Fruit fly (Drosophila melanogaster) whole organism, embryonic: Measurements from ENCODE around the gene THG.

Experiments
- Atf-2 ChIP-seq: fragments of 200-800 bp; sonication (Bioruptor generic); optimal IDR thresholded peaks from 2 replicates; lab custom pipeline; 2016; ENCODE audit warnings: missing biosample characterization, missing genetic modification characterization
- B-H1 ChIP-seq: fragments of 200-800 bp; sonication (Bioruptor generic); IDR thresholded peaks from 3 replicates; pipeline ENCODE4 v1.3.6; 2022; ENCODE audit warnings: missing biosample characterization, missing genetic modification characterization
- CG10267 ChIP-seq: fragments of 200-800 bp; sonication (Bioruptor generic); optimal IDR thresholded peaks from 2 replicates; lab custom pipeline; 2018; ENCODE audit warnings: missing biosample characterization, mild to moderate bottlenecking, missing genetic modification characterization, moderate library complexity
- CG10321 ChIP-seq: fragments of 200-800 bp; sonication (Bioruptor generic); IDR thresholded peaks from 2 replicates; pipeline ENCODE4 v1.3.6; 2022; ENCODE audit warnings: missing biosample characterization, missing genetic modification characterization
- CG10654 ChIP-seq: fragments of 200-800 bp; sonication (Bioruptor generic); optimal IDR thresholded peaks from 2 replicates; lab custom pipeline; 2016; ENCODE audit warnings: missing biosample characterization, missing genetic modification characterization
- CG11085 ChIP-seq: fragments of 200-800 bp; sonication (Bioruptor generic); IDR thresholded peaks from 2 replicates; pipeline ENCODE4 v1.3.6; 2022; ENCODE audit warnings: missing biosample characterization, missing genetic modification characterization
- CG11456 ChIP-seq: fragments of 200-800 bp; sonication (Bioruptor generic); IDR thresholded peaks from 3 replicates; pipeline ENCODE4 v1.3.6; 2022; ENCODE audit warnings: missing biosample characterization, missing genetic modification characterization
- CG11723 ChIP-seq: fragments of 200-800 bp; sonication (Bioruptor generic); optimal IDR thresholded peaks from 2 replicates; lab custom pipeline; 2017; ENCODE audit warnings: missing biosample characterization, mild to moderate bottlenecking, missing genetic modification characterization
- CG12071 ChIP-seq: fragments of 200-800 bp; sonication (Bioruptor generic); optimal IDR thresholded peaks from 3 replicates; lab custom pipeline; 2018; ENCODE audit warnings: missing biosample characterization, mild to moderate bottlenecking, missing genetic modification characterization
- CG12104 ChIP-seq: fragments of 200-800 bp; sonication (Bioruptor generic); optimal IDR thresholded peaks from 3 replicates; lab custom pipeline; 2016; ENCODE audit warnings: missing biosample characterization, missing genetic modification characterization
- CG12942 ChIP-seq: fragments of 200-800 bp; sonication (Bioruptor generic); optimal IDR thresholded peaks from 3 replicates; lab custom pipeline; 2016; ENCODE audit warnings: missing biosample characterization, missing genetic modification characterization
- CG14014 ChIP-seq: fragments of 200-800 bp; sonication (Bioruptor generic); IDR thresholded peaks from 2 replicates; pipeline ENCODE4 v1.3.6; 2022; ENCODE audit warnings: missing biosample characterization, missing genetic modification characterization
- CG15269 ChIP-seq: fragments of 200-800 bp; sonication (Bioruptor generic); optimal IDR thresholded peaks from 2 replicates; lab custom pipeline; 2018; ENCODE audit warnings: missing biosample characterization, mild to moderate bottlenecking, missing genetic modification characterization, moderate library complexity
- CG16779 ChIP-seq: fragments of 200-800 bp; sonication (Bioruptor generic); IDR thresholded peaks from 2 replicates; pipeline ENCODE4 v1.3.6; 2022; ENCODE audit warnings: missing biosample characterization, missing genetic modification characterization
- CG16813 ChIP-seq: fragments of 200-800 bp; sonication (Bioruptor generic); IDR thresholded peaks from 3 replicates; pipeline ENCODE4 v1.3.6; 2022; ENCODE audit warnings: missing biosample characterization, missing genetic modification characterization; ENCODE audit not compliant: partially characterized antibody
- CG16863 ChIP-seq: fragments of 200-800 bp; sonication (Bioruptor generic); optimal IDR thresholded peaks from 3 replicates; lab custom pipeline; 2016; ENCODE audit warnings: missing biosample characterization, missing genetic modification characterization
- CG17912 ChIP-seq: fragments of 200-800 bp; sonication (Bioruptor generic); optimal IDR thresholded peaks from 2 replicates; lab custom pipeline; 2018; ENCODE audit warnings: missing biosample characterization, mild to moderate bottlenecking, missing genetic modification characterization
- CG18619 ChIP-seq: fragments of 200-800 bp; sonication (Bioruptor generic); optimal IDR thresholded peaks from 3 replicates; lab custom pipeline; 2017; ENCODE audit warnings: missing biosample characterization, mild to moderate bottlenecking, missing genetic modification characterization
- CG2129 ChIP-seq: fragments of 200-800 bp; sonication (Bioruptor generic); IDR thresholded peaks from 2 replicates; pipeline ENCODE4 v1.3.6; 2022; ENCODE audit warnings: missing biosample characterization, missing genetic modification characterization; ENCODE audit not compliant: partially characterized antibody
- CG3065 ChIP-seq: fragments of 200-800 bp; sonication (Bioruptor generic); optimal IDR thresholded peaks from 2 replicates; lab custom pipeline; 2016; ENCODE audit warnings: missing biosample characterization, missing genetic modification characterization
- CG3281 ChIP-seq: fragments of 200-800 bp; sonication (Bioruptor generic); optimal IDR thresholded peaks from 3 replicates; lab custom pipeline; 2017; ENCODE audit warnings: missing biosample characterization, mild to moderate bottlenecking, missing genetic modification characterization
- CG3838 ChIP-seq: fragments of 200-800 bp; sonication (Bioruptor generic); optimal IDR thresholded peaks from 3 replicates; lab custom pipeline; 2016; ENCODE audit warnings: missing biosample characterization, missing genetic modification characterization
- CG7372 ChIP-seq: fragments of 200-800 bp; sonication (Bioruptor generic); IDR thresholded peaks from 2 replicates; pipeline ENCODE4 v1.3.6; 2022; ENCODE audit warnings: missing biosample characterization, missing genetic modification characterization
- CG7839 ChIP-seq: fragments of 200-800 bp; sonication (Bioruptor generic); optimal IDR thresholded peaks from 3 replicates; lab custom pipeline; 2018; ENCODE audit warnings: missing biosample characterization, mild to moderate bottlenecking, missing genetic modification characterization, moderate library complexity
- CG9215 ChIP-seq: fragments of 200-800 bp; sonication (Bioruptor generic); IDR thresholded peaks from 2 replicates; pipeline ENCODE4 v1.3.6; 2022; ENCODE audit warnings: missing biosample characterization, missing genetic modification characterization
- CTCF ChIP-seq: fragments of 200-800 bp; sonication (Bioruptor generic); optimal IDR thresholded peaks from 2 replicates; lab custom pipeline; 2017; ENCODE audit warnings: missing biosample characterization, mild to moderate bottlenecking, missing genetic modification characterization, moderate library complexity
- Chrac-16 ChIP-seq: fragments of 200-800 bp; sonication (Bioruptor generic); optimal IDR thresholded peaks from 3 replicates; lab custom pipeline; 2016; ENCODE audit warnings: missing biosample characterization, missing genetic modification characterization
- Dip2 ChIP-seq: fragments of 200-800 bp; sonication (Bioruptor generic); IDR thresholded peaks from 2 replicates; pipeline ENCODE4 v1.3.6; 2022; ENCODE audit warnings: missing biosample characterization, missing genetic modification characterization
- Drgx ChIP-seq: fragments of 200-800 bp; sonication (Bioruptor generic); IDR thresholded peaks from 2 replicates; pipeline ENCODE4 v1.3.6; 2022; ENCODE audit warnings: missing biosample characterization, missing genetic modification characterization
- HmgD ChIP-seq: fragments of 200-800 bp; sonication (Bioruptor generic); optimal IDR thresholded peaks from 3 replicates; lab custom pipeline; 2016; ENCODE audit warnings: missing biosample characterization, missing genetic modification characterization
- MTF-1 ChIP-seq: fragments of 200-800 bp; sonication (Bioruptor generic); optimal IDR thresholded peaks from 2 replicates; lab custom pipeline; 2018; ENCODE audit warnings: missing biosample characterization, mild to moderate bottlenecking, missing genetic modification characterization, borderline replicate concordance
- Sry-δ ChIP-seq: fragments of 200-800 bp; sonication (Bioruptor generic); optimal IDR thresholded peaks from 2 replicates; lab custom pipeline; 2016; ENCODE audit warnings: missing biosample characterization, missing genetic modification characterization
- Tbp ChIP-seq: fragments of >200 bp; optimal IDR thresholded peaks from 2 replicates; lab custom pipeline; 2018; ENCODE audit warnings: missing biosample characterization, missing genetic modification characterization
- Usf ChIP-seq: fragments of 200-800 bp; sonication (Bioruptor generic); optimal IDR thresholded peaks from 2 replicates; lab custom pipeline; 2017; ENCODE audit warnings: missing genotype, missing biosample characterization, missing genetic modification characterization
- ato ChIP-seq: fragments of 200-800 bp; sonication (Bioruptor generic); IDR thresholded peaks from 2 replicates; pipeline ENCODE4 v1.3.6; 2022; ENCODE audit warnings: missing biosample characterization, missing genetic modification characterization; ENCODE audit not compliant: partially characterized antibody
- az2 ChIP-seq: fragments of 200-800 bp; sonication (Bioruptor generic); optimal IDR thresholded peaks from 3 replicates; lab custom pipeline; 2016; ENCODE audit warnings: missing biosample characterization, missing genetic modification characterization
- bigmax ChIP-seq: fragments of 200-800 bp; sonication (Bioruptor generic); optimal IDR thresholded peaks from 2 replicates; lab custom pipeline; 2018; ENCODE audit warnings: missing biosample characterization, mild to moderate bottlenecking, missing genetic modification characterization
- ci ChIP-seq: fragments of 200-800 bp; sonication (Bioruptor generic); IDR thresholded peaks from 3 replicates; pipeline ENCODE4 v1.3.6; 2022; ENCODE audit warnings: missing biosample characterization, missing genetic modification characterization
- da ChIP-seq: fragments of 200-800 bp; sonication (Bioruptor generic); optimal IDR thresholded peaks from 2 replicates; lab custom pipeline; 2016; ENCODE audit warnings: missing biosample characterization, missing genetic modification characterization
- emc ChIP-seq: fragments of 200-800 bp; sonication (Bioruptor generic); optimal IDR thresholded peaks from 2 replicates; lab custom pipeline; 2016; ENCODE audit warnings: missing biosample characterization, missing genetic modification characterization
- fd64A ChIP-seq: fragments of 200-800 bp; sonication (Bioruptor generic); optimal IDR thresholded peaks from 3 replicates; lab custom pipeline; 2018; ENCODE audit warnings: missing biosample characterization, mild to moderate bottlenecking, missing genetic modification characterization
- her ChIP-seq: fragments of 200-800 bp; sonication (Bioruptor generic); optimal IDR thresholded peaks from 2 replicates; lab custom pipeline; 2016; ENCODE audit warnings: missing biosample characterization, missing genetic modification characterization
- hkb ChIP-seq, 2 experiments: fragments of 200-800 bp in 1 of 2; fragments of >200 bp in 1 of 2; sonication (Bioruptor generic) in 1 of 2; IDR thresholded peaks in 1 of 2; optimal IDR thresholded peaks in 1 of 2; 2 replicates each; pipeline versions ENCODE4 v1.3.6 to Lab custom; 2017 to 2022; ENCODE audit warnings: missing biosample characterization in 1 of 2, missing genetic modification characterization in 1 of 2
- jing ChIP-seq: fragments of 200-800 bp; sonication (Bioruptor generic); optimal IDR thresholded peaks from 2 replicates; lab custom pipeline; 2018; ENCODE audit warnings: missing biosample characterization, mild to moderate bottlenecking, missing genetic modification characterization
- lola ChIP-seq, 3 experiments: fragments of >200 bp in 2 of 3; fragments of 200-800 bp in 1 of 3; sonication (Bioruptor generic) in 1 of 3; optimal IDR thresholded peaks; 2 replicates each; lab custom pipeline; 2017 to 2019; ENCODE audit warnings: missing biosample characterization in 3 of 3, missing genetic modification characterization in 3 of 3, mild to moderate bottlenecking in 1 of 3, moderate library complexity in 1 of 3
- psq ChIP-seq: fragments of 200-800 bp; sonication (Bioruptor generic); optimal IDR thresholded peaks from 2 replicates; lab custom pipeline; 2017; ENCODE audit warnings: missing biosample characterization, missing genetic modification characterization
- row ChIP-seq: fragments of 200-800 bp; sonication (Bioruptor generic); IDR thresholded peaks from 3 replicates; pipeline ENCODE4 v1.3.6; 2022; ENCODE audit warnings: missing biosample characterization, missing genetic modification characterization
- so ChIP-seq: fragments of 200-800 bp; sonication (Bioruptor generic); IDR thresholded peaks from 3 replicates; pipeline ENCODE4 v1.3.6; 2022; ENCODE audit warnings: missing biosample characterization, missing genetic modification characterization
- tna ChIP-seq: fragments of 200-800 bp; sonication (Bioruptor generic); IDR thresholded peaks from 2 replicates; pipeline ENCODE4 v1.3.6; 2022; ENCODE audit warnings: missing biosample characterization, missing genetic modification characterization; ENCODE audit not compliant: partially characterized antibody
- wdn ChIP-seq: fragments of 200-800 bp; sonication (Bioruptor generic); IDR thresholded peaks from 2 replicates; pipeline ENCODE4 v1.3.6; 2022; ENCODE audit warnings: missing biosample characterization, missing genetic modification characterization
- zen ChIP-seq: fragments of 200-800 bp; sonication (Bioruptor generic); optimal IDR thresholded peaks from 3 replicates; lab custom pipeline; 2018; ENCODE audit warnings: missing biosample characterization, mild to moderate bottlenecking, missing genetic modification characterization, moderate library complexity

Gene THG

DNA sequence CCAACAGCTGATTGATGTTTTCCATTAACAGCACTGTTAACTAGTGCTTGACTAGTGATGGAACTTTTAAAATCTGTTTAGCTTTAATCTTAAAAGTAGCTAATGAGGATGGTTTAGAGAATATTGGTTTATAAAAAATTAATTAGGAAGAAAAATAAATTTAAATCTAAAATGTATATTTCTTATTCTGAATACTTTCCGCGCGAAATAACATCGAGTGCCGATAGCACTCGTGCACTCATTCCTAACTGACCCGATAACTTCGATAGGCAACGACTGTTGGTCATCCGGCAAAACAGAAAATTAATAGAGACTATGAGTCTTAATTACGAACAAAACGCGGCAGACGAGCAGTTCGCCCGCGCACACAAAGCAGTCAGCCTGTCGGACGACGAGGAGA is at the start of gene THG, which contains the start of gene Rnmt:
Gene THG (minus strand): TSS at position 22 of the 400 bp plus-strand sequence.
Gene Rnmt (plus strand): TSS at position 237 of the 400 bp plus-strand sequence.
- TF ChIP-seq lola (GFP tag; optimal IDR thresholded peaks at IDR 0.05; lab: Kevin White, UChicago) (peak in 1 of 3 experiments; percentile 85), HmgD (no peak), Drgx (GFP tag; lab: Robert Waterston, UW) (peak; percentile 55), hkb (optimal IDR thresholded peaks at IDR 0.05; lab: Kevin White, UChicago) (no peak), hkb (GFP tag; IDR thresholded peaks at IDR 0.05; lab: Robert Waterston, UW) (peak; percentile 69), CG17912 (GFP tag; lab: Kevin White, UChicago) (peak; percentile 2), zen (peak; percentile 83), CG3065 (GFP tag; lab: Kevin White, UChicago) (peak; percentile 63), CG12071 (GFP tag; lab: Kevin White, UChicago) (no peak), CG12942 (GFP tag; lab: Kevin White, UChicago) (peak; percentile 78), CG7372 (GFP tag; lab: Robert Waterston, UW) (peak; percentile 85), CG3281 (GFP tag; lab: Kevin White, UChicago) (peak; percentile 74), CG10654 (GFP tag; lab: Kevin White, UChicago) (peak; percentile 79), CG2129 (GFP tag; lab: Robert Waterston, UW) (peak; percentile 87), CG11456 (GFP tag; lab: Robert Waterston, UW) (peak; percentile 85), CG11085 (GFP tag; lab: Robert Waterston, UW) (peak; percentile 79), CTCF (GFP tag; lab: Kevin White, UChicago) (no peak), CG10267 (tag; lab: Kevin White, UChicago) (peak; percentile 84), bigmax (GFP tag; lab: Kevin White, UChicago) (no peak), row (GFP tag; lab: Robert Waterston, UW) (peak; percentile 94), tna (GFP tag; lab: Robert Waterston, UW) (peak; percentile 85), CG15269 (tag; lab: Kevin White, UChicago) (peak; percentile 83), CG14014 (GFP tag; lab: Robert Waterston, UW) (peak; percentile 86), ci (GFP tag; lab: Robert Waterston, UW) (peak; percentile 91), Atf-2 (GFP tag; lab: Kevin White, UChicago) (peak; percentile 50), wdn (GFP tag; lab: Robert Waterston, UW) (peak; percentile 72), her (GFP tag; lab: Kevin White, UChicago) (peak; percentile 46), ato (GFP tag; lab: Robert Waterston, UW) (peak; percentile 41; the same call in 1 of the 2 replicates), CG16863 (GFP tag; lab: Kevin White, UChicago) (peak; percentile 35), Tbp (GFP tag; lab: Kevin White, UChicago) (no peak), CG9215 (GFP tag; lab: Robert Waterston, UW) (peak; percentile 77), CG3838 (peak; percentile 49), Usf (GFP tag; lab: Kevin White, UChicago) (peak; percentile 41), CG10321 (GFP tag; lab: Robert Waterston, UW) (no peak), Sry-δ (GFP tag; lab: Kevin White, UChicago) (peak; percentile 91), emc (no peak), CG7839 (peak; percentile 75), CG18619 (GFP tag; lab: Kevin White, UChicago) (peak; percentile 69), Dip2 (GFP tag; lab: Robert Waterston, UW) (no peak), so (GFP tag; lab: Robert Waterston, UW) (peak; percentile 60; the same call in 1 of the 3 replicates), CG12104 (GFP tag; lab: Kevin White, UChicago) (peak; percentile 63), CG16813 (GFP tag; lab: Robert Waterston, UW) (peak; percentile 86), MTF-1 (GFP tag; lab: Kevin White, UChicago) (no peak), CG16779 (GFP tag; lab: Robert Waterston, UW) (0 out of 2 replicates have a peak, but pooled peaks have one; percentile 9), jing (GFP tag; lab: Kevin White, UChicago) (peak; percentile 57), Chrac-16 (GFP tag; lab: Kevin White, UChicago) (peak; percentile 87), da (no peak), CG11723 (GFP tag; lab: Kevin White, UChicago) (peak; percentile 67), az2 (GFP tag; lab: Kevin White, UChicago) (peak; percentile 86), psq (peak; percentile 52), fd64A (no peak), B-H1 (peak; percentile 68)
